Worm (Caenorhabditis elegans) whole organism, L2 larva: ENCODE measurements around the gene letm-1.

ENCODE experiments used
- F13H6.1 ChIP-seq: sonication (generic microtip); optimal IDR thresholded peaks from 2 replicates; lab custom pipeline; 2016; ENCODE audit warnings: missing genetic modification characterization, missing compliant biosample characterization
- R02D3.7 ChIP-seq: fragments of 150-350 bp; optimal IDR thresholded peaks from 2 replicates; lab custom pipeline; 2014; ENCODE audit warnings: missing biosample characterization, missing genetic modification characterization
- Y55F3AM.14 ChIP-seq: fragments of 200-800 bp; sonication (Bioruptor generic); optimal IDR thresholded peaks from 2 replicates; lab custom pipeline; 2018; ENCODE audit warnings: mild to moderate bottlenecking, missing genetic modification characterization, missing compliant biosample characterization
- alr-1 ChIP-seq: fragments of 150-350 bp; optimal IDR thresholded peaks from 2 replicates; lab custom pipeline; 2014; ENCODE audit warnings: missing biosample characterization, missing genetic modification characterization
- aly-2 ChIP-seq: fragments of 150-350 bp; optimal IDR thresholded peaks from 2 replicates; lab custom pipeline; 2014; ENCODE audit warnings: missing biosample characterization, missing genetic modification characterization
- ama-1 ChIP-seq: fragments of 150-350 bp; optimal IDR thresholded peaks from 2 replicates; lab custom pipeline; 2018; ENCODE audit warnings: inconsistent platforms
- blmp-1 ChIP-seq: sonication (generic microtip); optimal IDR thresholded peaks from 2 replicates; lab custom pipeline; 2017; ENCODE audit warnings: missing genetic modification characterization, mild to moderate bottlenecking, missing compliant biosample characterization, antibody characterized with exemption, moderate library complexity; ENCODE audit not compliant: insufficient read depth
- ceh-82 ChIP-seq: fragments of 150-350 bp; optimal IDR thresholded peaks from 2 replicates; lab custom pipeline; 2014; ENCODE audit warnings: missing biosample characterization, missing genetic modification characterization
- dmd-4 ChIP-seq: sonication (generic microtip); optimal IDR thresholded peaks from 2 replicates; lab custom pipeline; 2017; ENCODE audit warnings: missing biosample characterization, missing genetic modification characterization
- fos-1 ChIP-seq: fragments of 150-350 bp; optimal IDR thresholded peaks from 2 replicates; lab custom pipeline; 2014; ENCODE audit warnings: missing biosample characterization, missing genetic modification characterization
- gmeb-1 ChIP-seq: fragments of 150-350 bp; optimal IDR thresholded peaks from 2 replicates; lab custom pipeline; 2014; ENCODE audit warnings: missing biosample characterization, missing genetic modification characterization
- lin-39 ChIP-seq: fragments of 150-350 bp; optimal IDR thresholded peaks from 2 replicates; lab custom pipeline; 2014; ENCODE audit warnings: missing biosample characterization, missing genetic modification reagents, missing genetic modification characterization
- lsy-2 ChIP-seq, 2 experiments: fragments of 150-350 bp in 1 of 2; sonication (generic microtip) in 1 of 2; optimal IDR thresholded peaks; 2 replicates each; lab custom pipeline; 2014 to 2017; ENCODE audit warnings: missing biosample characterization in 2 of 2, missing genetic modification characterization in 2 of 2
- mab-5 ChIP-seq: fragments of 150-350 bp; optimal IDR thresholded peaks from 2 replicates; lab custom pipeline; 2014; ENCODE audit warnings: missing biosample characterization, missing genetic modification characterization
- mbf-1 ChIP-seq: sonication (generic microtip); optimal IDR thresholded peaks from 2 replicates; lab custom pipeline; 2017; ENCODE audit warnings: missing biosample characterization, missing genetic modification characterization
- nhr-10 ChIP-seq: sonication (generic microtip); optimal IDR thresholded peaks from 2 replicates; lab custom pipeline; 2017; ENCODE audit warnings: missing biosample characterization, missing genetic modification characterization
- nhr-12 ChIP-seq: fragments of 150-350 bp; optimal IDR thresholded peaks from 2 replicates; lab custom pipeline; 2014; ENCODE audit warnings: missing biosample characterization, missing genetic modification characterization
- nhr-21 ChIP-seq: fragments of 150-350 bp; optimal IDR thresholded peaks from 2 replicates; lab custom pipeline; 2014; ENCODE audit warnings: missing biosample characterization, missing genetic modification characterization
- nhr-23 ChIP-seq: fragments of 150-350 bp; optimal IDR thresholded peaks from 2 replicates; lab custom pipeline; 2014; ENCODE audit warnings: missing biosample characterization, missing genetic modification reagents, missing genetic modification characterization
- nhr-77 ChIP-seq: fragments of 150-350 bp; optimal IDR thresholded peaks from 2 replicates; lab custom pipeline; 2014; ENCODE audit warnings: missing biosample characterization, missing genetic modification characterization
- sem-4 ChIP-seq: fragments of 150-350 bp; optimal IDR thresholded peaks from 2 replicates; lab custom pipeline; 2014; ENCODE audit warnings: missing biosample characterization, missing genetic modification reagents, missing genetic modification characterization
- skn-1 ChIP-seq: sonication (generic microtip); optimal IDR thresholded peaks from 2 replicates; lab custom pipeline; 2017; ENCODE audit warnings: missing biosample characterization, missing genetic modification characterization
- sma-3 ChIP-seq: sonication (generic microtip); optimal IDR thresholded peaks from 2 replicates; lab custom pipeline; 2016; ENCODE audit warnings: missing genetic modification reagents, missing genetic modification characterization, missing compliant biosample characterization
- sma-9 ChIP-seq, 2 experiments: fragments of 150-350 bp in 1 of 2; sonication (generic microtip) in 1 of 2; optimal IDR thresholded peaks; 2 replicates each; lab custom pipeline; 2014 to 2016; ENCODE audit warnings: missing genetic modification characterization in 2 of 2, mild to moderate bottlenecking in 1 of 2, missing biosample characterization in 1 of 2, missing compliant biosample characterization in 1 of 2, missing genetic modification reagents in 1 of 2, moderate library complexity in 1 of 2
- snpc-4 ChIP-seq: fragments of 150-350 bp; optimal IDR thresholded peaks from 2 replicates; lab custom pipeline; 2014; ENCODE audit warnings: missing biosample characterization, missing genetic modification characterization
- unc-39 ChIP-seq: fragments of 150-350 bp; optimal IDR thresholded peaks from 2 replicates; lab custom pipeline; 2014; ENCODE audit warnings: missing biosample characterization, missing genetic modification characterization
- unc-55 ChIP-seq: fragments of 150-350 bp; sonication (generic microtip); optimal IDR thresholded peaks from 3 replicates; lab custom pipeline; 2014; ENCODE audit warnings: missing biosample characterization, missing genetic modification reagents, missing genetic modification characterization
- unc-62 ChIP-seq: fragments of 150-350 bp; optimal IDR thresholded peaks from 2 replicates; lab custom pipeline; 2014; ENCODE audit warnings: missing biosample characterization, missing genetic modification reagents, missing genetic modification characterization
- ztf-1 ChIP-seq: fragments of 200-800 bp; sonication (Bioruptor generic); conservative IDR thresholded peaks from 2 replicates; pipeline ENCODE4 v1.3.6; 2022; ENCODE audit warnings: missing genetic modification characterization, missing compliant biosample characterization
- ztf-11 ChIP-seq: sonication (generic microtip); optimal IDR thresholded peaks from 2 replicates; lab custom pipeline; 2017; ENCODE audit warnings: missing biosample characterization, missing genetic modification characterization

letm-1 gene

DNA sequence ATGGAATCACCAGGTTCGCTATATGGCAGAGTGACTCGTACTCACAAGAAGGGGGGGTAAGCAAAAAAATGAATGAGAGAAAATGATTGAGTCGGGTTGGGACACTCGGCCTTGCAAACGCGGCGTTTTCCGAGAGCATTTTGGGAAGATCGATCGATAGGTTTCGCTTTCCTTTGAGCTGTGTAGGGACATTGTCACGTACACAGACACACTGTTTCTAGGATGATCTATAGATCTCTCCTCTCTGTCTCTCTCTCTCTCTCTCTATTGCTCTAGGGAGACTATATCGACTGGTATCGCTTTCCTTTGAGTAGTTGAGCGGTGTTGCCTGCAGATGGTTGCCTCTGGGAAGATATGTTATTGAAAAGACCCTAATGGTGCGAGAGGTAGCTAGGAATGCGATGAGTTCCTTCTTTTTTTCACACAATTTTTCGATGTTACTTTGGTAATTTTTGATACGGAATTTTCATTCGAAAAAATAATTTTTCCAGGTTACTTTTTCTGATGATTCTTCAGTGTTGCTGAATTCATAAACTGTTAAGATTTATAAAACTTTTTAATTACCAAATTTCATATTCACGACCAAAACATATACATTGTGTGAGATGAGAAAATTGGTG is 11.2 kb upstream of the letm-1 start, which contains the start of gene H37A05.4 (continued):
- TF ChIP-seq mab-5 (tag; lab: Kevin White, UChicago) (no peak), nhr-12 (tag; lab: Kevin White, UChicago) (no peak)
- TF ChIP-seq, all 48 proteins: peak for 7

DNA sequence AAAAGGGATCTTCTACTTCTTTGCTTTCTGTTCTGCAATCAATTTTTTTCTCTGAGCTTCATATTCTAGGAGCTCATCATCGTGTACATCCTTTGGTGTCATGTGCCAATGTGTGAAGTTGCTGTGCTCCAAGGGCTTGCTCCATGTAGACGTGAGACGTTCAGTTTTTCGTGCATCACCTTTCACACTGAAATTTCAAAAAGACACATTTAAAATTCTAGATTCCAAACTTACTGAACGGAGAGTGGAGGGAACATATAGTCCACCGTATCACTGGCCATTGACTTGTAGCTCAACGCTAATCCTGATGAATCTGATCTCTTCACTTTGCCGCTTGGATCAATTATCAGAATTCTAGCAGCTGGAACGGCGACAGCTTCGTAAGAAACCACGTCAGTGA is 10.3 kb upstream of the letm-1 start:
- no peak for TF ChIP-seq mab-5 (tag; lab: Kevin White, UChicago)
- TF ChIP-seq lin-39 (tag; lab: Kevin White, UChicago): no peak
- TF ChIP-seq ztf-11: no peak
- no peak for TF ChIP-seq Y55F3AM.14 (GFP tag; lab: Kevin White, UChicago)
- TF ChIP-seq aly-2 (tag; lab: Kevin White, UChicago): no peak
- TF ChIP-seq nhr-21 (tag; lab: Kevin White, UChicago): no peak
- no peak for TF ChIP-seq ztf-1
- no peak for TF ChIP-seq unc-39 (tag; lab: Kevin White, UChicago)
- no peak for TF ChIP-seq alr-1 (tag; lab: Kevin White, UChicago)
- no peak for TF ChIP-seq sem-4 (tag; lab: Kevin White, UChicago)
- TF ChIP-seq ama-1 (lab: Kevin White, UChicago): no peak
- TF ChIP-seq mbf-1 (tag; lab: Kevin White, UChicago): no peak
- TF ChIP-seq sma-3: no peak
- no peak for TF ChIP-seq dmd-4
- no peak for TF ChIP-seq snpc-4
- TF ChIP-seq nhr-23 (tag; lab: Kevin White, UChicago): no peak

DNA sequence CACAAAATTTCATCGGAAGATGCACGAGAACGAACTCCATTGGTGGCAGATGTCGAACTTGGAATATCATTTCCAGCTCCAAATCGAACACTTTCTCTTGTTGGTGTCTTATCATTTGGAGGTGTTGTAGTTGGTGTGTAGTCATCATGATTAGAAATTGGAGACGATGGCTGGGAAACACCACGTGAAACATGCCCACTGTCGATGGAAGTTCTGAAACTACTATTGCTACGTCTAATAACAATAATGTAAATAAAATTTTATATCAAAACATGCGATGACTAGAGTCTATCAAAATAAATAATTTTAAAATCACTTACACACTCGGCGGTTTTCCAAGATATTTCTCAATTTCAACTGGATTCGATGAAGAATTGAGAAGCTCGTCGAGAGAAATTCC is 8.7 kb upstream of the letm-1 start:
- TF ChIP-seq lsy-2 (tag; optimal IDR thresholded peaks at IDR 0.05; lab: Kevin White, UChicago) (no peak), ceh-82 (tag; lab: Kevin White, UChicago) (no peak), R02D3.7 (tag; lab: Kevin White, UChicago) (no peak), nhr-77 (tag; lab: Kevin White, UChicago) (no peak)

DNA sequence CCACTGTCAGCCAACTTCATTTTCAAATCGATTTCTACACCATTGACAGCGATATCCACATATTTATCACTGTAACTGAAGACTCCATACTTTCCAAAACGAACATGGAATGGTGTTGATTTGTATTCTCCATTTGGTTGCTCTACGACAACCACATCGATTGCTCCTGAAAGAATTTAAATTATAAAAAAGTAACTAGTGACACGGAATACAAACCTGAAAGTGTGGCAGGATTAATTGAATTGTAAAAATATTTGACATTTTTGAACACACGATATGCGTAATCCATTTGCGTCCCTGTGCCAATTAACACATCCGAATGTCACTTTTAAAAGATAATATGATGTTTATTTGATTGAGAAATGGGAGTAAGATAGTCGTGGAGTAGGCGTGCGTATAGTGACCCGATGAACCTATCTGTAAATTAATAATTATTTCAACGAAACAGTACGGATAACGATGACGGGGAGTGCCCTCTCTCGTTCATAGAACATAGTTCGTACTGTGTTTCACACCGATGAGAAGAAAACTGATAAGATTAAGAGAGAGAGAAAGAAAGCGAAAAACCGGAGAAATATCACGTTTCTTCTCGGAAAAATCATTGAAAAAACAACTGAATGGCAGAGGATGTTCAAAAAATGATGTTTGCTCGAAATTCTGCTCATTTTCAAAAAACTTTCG is 7.2 kb upstream of the letm-1 start, which contains the start of gene lpin-1:
lpin-1 (minus strand) TSS at position 417 of the 681 bp plus-strand sequence.
- TF ChIP-seq lsy-2 (tag; optimal IDR thresholded peaks at IDR 0.05; lab: Kevin White, UChicago) (no peak), mab-5 (tag; lab: Kevin White, UChicago) (no peak), nhr-10 (tag; lab: Kevin White, UChicago) (no peak), gmeb-1 (no peak), ama-1 (lab: Kevin White, UChicago) (peak; percentile 39), fos-1 (peak; percentile 63), alr-1 (tag; lab: Kevin White, UChicago) (no peak), blmp-1 (tag; lab: Kevin White, UChicago) (peak; percentile 39), aly-2 (tag; lab: Kevin White, UChicago) (no peak), sma-3 (peak; percentile 45), sma-9 (GFP tag; optimal IDR thresholded peaks at IDR 0.05; lab: Kevin White, UChicago) (peak; percentile 63), sma-9 (tag; optimal IDR thresholded peaks at IDR 0.05; lab: Kevin White, UChicago) (no peak), nhr-21 (tag; lab: Kevin White, UChicago) (peak; percentile 52), skn-1 (tag; lab: Kevin White, UChicago) (no peak), F13H6.1 (tag; lab: Kevin White, UChicago) (peak; percentile 9), unc-62 (GFP tag; lab: Kevin White, UChicago) (no peak)

DNA sequence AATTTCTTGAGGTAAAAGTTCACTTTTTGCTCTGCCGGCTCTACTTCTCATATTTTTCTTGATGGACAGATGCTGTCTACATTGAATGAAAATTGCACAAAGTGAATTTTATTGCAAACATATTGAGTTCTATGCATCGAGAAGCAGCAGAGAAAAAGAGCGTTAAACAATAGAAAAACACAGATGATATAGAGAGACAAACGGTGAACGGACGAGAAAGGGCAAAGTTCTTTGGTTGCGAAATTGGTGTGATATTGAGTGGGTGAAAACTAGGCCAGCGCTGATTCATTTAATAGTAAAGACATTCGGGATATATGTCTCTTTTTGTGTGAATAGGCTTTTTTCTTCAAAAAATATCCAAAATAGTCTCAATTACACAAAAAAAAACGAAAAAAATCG is 6.7 kb upstream of the letm-1 start:
- no peak for TF ChIP-seq fos-1
- TF ChIP-seq unc-55 (GFP tag; lab: Kevin White, UChicago): peak; percentile 18
